Fruit fly (Drosophila melanogaster): ENCODE results near the gene Lkb1.

The Lkb1 gene

DNA sequence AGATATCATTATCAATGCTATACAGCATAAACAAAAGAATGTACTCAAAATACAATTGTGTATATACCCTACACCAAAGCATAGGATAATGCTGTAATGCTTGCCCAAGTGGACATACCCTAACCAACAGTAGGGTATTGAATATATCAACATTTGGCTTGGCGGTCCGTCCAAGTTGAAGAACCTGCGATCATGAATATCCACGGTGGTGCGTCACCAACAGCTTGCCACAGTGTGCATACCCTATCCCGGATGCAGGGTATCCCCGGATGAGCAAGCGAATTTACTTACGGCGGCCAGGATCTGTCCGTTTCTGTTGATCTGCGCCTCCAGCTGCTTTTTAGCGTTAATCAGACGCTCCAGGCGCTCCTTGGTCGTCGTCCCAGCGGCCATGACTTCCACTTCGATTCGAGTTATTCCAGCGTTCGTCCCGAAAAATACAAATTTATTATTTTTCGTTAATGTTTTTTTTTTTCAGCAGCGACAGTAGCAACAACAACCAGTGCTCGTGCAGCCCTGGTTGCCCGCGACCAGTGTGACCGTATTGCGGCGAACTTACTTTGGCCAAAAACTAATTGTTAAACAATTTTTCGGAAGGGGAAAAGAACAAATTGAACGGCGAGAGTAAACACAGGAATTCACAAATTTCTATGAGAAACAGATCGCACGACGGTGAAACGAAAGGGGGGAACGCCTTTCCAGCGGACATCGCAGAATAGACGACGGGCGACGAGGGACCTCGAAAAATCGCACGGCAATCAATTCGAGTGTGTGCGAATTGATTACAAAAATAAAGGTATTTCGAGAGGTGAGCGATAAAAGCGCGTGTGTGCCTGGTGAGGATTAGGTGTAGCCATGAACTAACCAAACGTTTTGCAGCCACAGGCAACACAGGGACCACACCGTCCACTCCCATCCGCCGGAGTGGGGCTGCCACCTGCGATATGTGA lies at the start of gene Lkb1, which contains the start of gene CG9588 (continued):
- TF ChIP-seq fd3F (GFP tag; optimal IDR thresholded peaks at IDR 0.05): peak; percentile 36
- peak; percentile 73 for TF ChIP-seq E2f1 (GFP tag; IDR thresholded peaks at IDR 0.05)
- peak; percentile 62; the same call in 1 of the 2 replicates for TF ChIP-seq Taf1 (GFP tag; IDR thresholded peaks at IDR 0.05)
- TF ChIP-seq pb (GFP tag; optimal IDR thresholded peaks at IDR 0.05): peak; percentile 53
- 0 out of 2 replicates have a peak, but pooled peaks have one; percentile 56 for TF ChIP-seq ham (GFP tag; IDR thresholded peaks at IDR 0.05)
- peak; percentile 72 for TF ChIP-seq CG14014 (GFP tag; IDR thresholded peaks at IDR 0.05)
- TF ChIP-seq E2f2 (GFP tag; IDR thresholded peaks at IDR 0.05): peak; percentile 32; the same call in 1 of the 2 replicates
- TF ChIP-seq CG17328 (GFP tag; IDR thresholded peaks at IDR 0.05): peak; percentile 83
- no peak for TF ChIP-seq gsb-n (tag; optimal IDR thresholded peaks at IDR 0.05)
- no peak for TF ChIP-seq CG12071 (GFP tag; optimal IDR thresholded peaks at IDR 0.05)
- TF ChIP-seq sim (GFP tag; IDR thresholded peaks at IDR 0.05): peak; percentile 18; the same call in 1 of the 2 replicates
- peak; percentile 84 for TF ChIP-seq Gug (GFP tag; IDR thresholded peaks at IDR 0.05)
- TF ChIP-seq chm (GFP tag; IDR thresholded peaks at IDR 0.05): peak; percentile 78
- no peak for TF ChIP-seq fru (optimal IDR thresholded peaks at IDR 0.05)
- TF ChIP-seq CG12236 (GFP tag; optimal IDR thresholded peaks at IDR 0.05): no peak
- TF ChIP-seq ems (GFP tag; optimal IDR thresholded peaks at IDR 0.05): peak; percentile 31
- TF ChIP-seq gsb (GFP tag; IDR thresholded peaks at IDR 0.05): peak; percentile 70
- TF ChIP-seq CG9727 (GFP tag; optimal IDR thresholded peaks at IDR 0.05): peak; percentile 66
- peak; percentile 30 for TF ChIP-seq dmrt11E (tag; optimal IDR thresholded peaks at IDR 0.05)
- no peak for TF ChIP-seq crc (GFP tag; optimal IDR thresholded peaks at IDR 0.05)
- no peak for TF ChIP-seq dmrt99B (tag; optimal IDR thresholded peaks at IDR 0.05)
- TF ChIP-seq CG7745 (tag; optimal IDR thresholded peaks at IDR 0.05): no peak
- TF ChIP-seq CG3726 (GFP tag; IDR thresholded peaks at IDR 0.05): peak; percentile 64; the same call in 1 of the 3 replicates
- TF ChIP-seq NFAT (GFP tag; IDR thresholded peaks at IDR 0.05): peak; percentile 43
- peak; percentile 70 for TF ChIP-seq CG10959 (GFP tag; IDR thresholded peaks at IDR 0.05)
- peak; percentile 62 for TF ChIP-seq CG16863 (GFP tag; optimal IDR thresholded peaks at IDR 0.05)
- no peak for TF ChIP-seq pfk (GFP tag; optimal IDR thresholded peaks at IDR 0.05)
- peak; percentile 19; the same call in 1 of the 2 replicates for TF ChIP-seq Scr (GFP tag; IDR thresholded peaks at IDR 0.05; ENCODE audit: partially characterized antibody)
- no peak for TF ChIP-seq CG34376 (GFP tag; optimal IDR thresholded peaks at IDR 0.05)
- no peak for TF ChIP-seq Six4 (GFP tag; optimal IDR thresholded peaks at IDR 0.05)
- TF ChIP-seq tna (GFP tag; IDR thresholded peaks at IDR 0.05; ENCODE audit: partially characterized antibody): no peak
- peak; percentile 64; the same call in 1 of the 2 replicates for TF ChIP-seq CG11247 (GFP tag; IDR thresholded peaks at IDR 0.05)
- peak; percentile 82 for TF ChIP-seq lmd (GFP tag; IDR thresholded peaks at IDR 0.05)
- no peak for TF ChIP-seq gce (GFP tag; IDR thresholded peaks at IDR 0.05)
- TF ChIP-seq dpn (GFP tag; optimal IDR thresholded peaks at IDR 0.05): peak; percentile 41 to 60
- no peak for TF ChIP-seq hbn (GFP tag; IDR thresholded peaks at IDR 0.05; ENCODE audit: partially characterized antibody)
- TF ChIP-seq Fer3 (tag; optimal IDR thresholded peaks at IDR 0.05): peak; percentile 45
- TF ChIP-seq Fer2 (tag; optimal IDR thresholded peaks at IDR 0.05): no peak
- peak; percentile 36 for TF ChIP-seq az2 (GFP tag; optimal IDR thresholded peaks at IDR 0.05)
- no peak for TF ChIP-seq CrebB (tag; optimal IDR thresholded peaks at IDR 0.05)
- TF ChIP-seq CG43689 (GFP tag; IDR thresholded peaks at IDR 0.05): peak; percentile 55
- peak; percentile 66 for TF ChIP-seq peb (GFP tag; IDR thresholded peaks at IDR 0.05)
- TF ChIP-seq Xbp1 (GFP tag; optimal IDR thresholded peaks at IDR 0.05): peak; percentile 66
- TF ChIP-seq CG5245 (GFP tag; optimal IDR thresholded peaks at IDR 0.05): no peak
- no peak for TF ChIP-seq Dip2 (GFP tag; IDR thresholded peaks at IDR 0.05)
- TF ChIP-seq CG16813 (GFP tag; IDR thresholded peaks at IDR 0.05; ENCODE audit: partially characterized antibody): no peak
- peak; percentile 77 for TF ChIP-seq CG2889 (GFP tag; IDR thresholded peaks at IDR 0.05)
- peak; percentile 71 for TF ChIP-seq CTCF (GFP tag; optimal IDR thresholded peaks at IDR 0.05)
- TF ChIP-seq ase (GFP tag; IDR thresholded peaks at IDR 0.05): peak; percentile 84
- TF ChIP-seq lola (GFP tag; optimal IDR thresholded peaks at IDR 0.05): peak in 1 of 3 experiments; percentile 20

Data from whole organism, embryonic.